Worm (Caenorhabditis elegans) whole organism, young adult: ENCODE results near the gene rpn-1.

Experiments used
- B0035.1 ChIP-seq: sonication (generic microtip); optimal IDR thresholded peaks from 2 replicates; lab custom pipeline; 2016; ENCODE audit warnings: missing genetic modification characterization, mild to moderate bottlenecking, missing compliant biosample characterization, missing genotype, missing genetic modification reagents
- B0261.1 ChIP-seq: sonication (generic microtip); optimal IDR thresholded peaks from 2 replicates; lab custom pipeline; 2016; ENCODE audit warnings: mild to moderate bottlenecking, missing genetic modification characterization, moderate library complexity, missing compliant biosample characterization
- C06A6.2 ChIP-seq: fragments of 200-800 bp; sonication (Bioruptor generic); conservative IDR thresholded peaks from 2 replicates; pipeline ENCODE4 v1.3.6; 2022; ENCODE audit warnings: missing genetic modification characterization, missing compliant biosample characterization
- C17E4.6 ChIP-seq: fragments of 200-800 bp; sonication (Bioruptor generic); IDR thresholded peaks from 2 replicates; pipeline ENCODE4 v1.3.6; 2022; ENCODE audit warnings: missing genetic modification reagents, missing genetic modification characterization, missing compliant biosample characterization
- F22D6.2 ChIP-seq: sonication (generic microtip); optimal IDR thresholded peaks from 2 replicates; lab custom pipeline; 2016; ENCODE audit warnings: mild to moderate bottlenecking, missing genetic modification characterization, missing compliant biosample characterization
- F23B12.7 ChIP-seq: sonication (generic microtip); optimal IDR thresholded peaks from 2 replicates; lab custom pipeline; 2017; ENCODE audit warnings: missing genetic modification characterization, mild to moderate bottlenecking, missing compliant biosample characterization, antibody characterized with exemption, moderate library complexity; ENCODE audit not compliant: insufficient read depth
- F33H1.4 ChIP-seq: fragments of 200-800 bp; sonication (Bioruptor generic); IDR thresholded peaks from 2 replicates; pipeline ENCODE4 v1.3.6; 2022; ENCODE audit warnings: missing genetic modification reagents, missing genetic modification characterization, missing compliant biosample characterization
- F49E8.2 ChIP-seq: sonication (generic microtip); optimal IDR thresholded peaks from 3 replicates; lab custom pipeline; 2017; ENCODE audit warnings: missing genetic modification characterization, mild to moderate bottlenecking, missing compliant biosample characterization, antibody characterized with exemption, moderate library complexity; ENCODE audit not compliant: insufficient read depth
- F57C9.4 ChIP-seq: sonication (generic microtip); optimal IDR thresholded peaks from 2 replicates; lab custom pipeline; 2017; ENCODE audit warnings: mild to moderate bottlenecking, missing genetic modification characterization, missing compliant biosample characterization
- K11D2.4 ChIP-seq: fragments of 200-800 bp; sonication (Bioruptor generic); IDR thresholded peaks from 2 replicates; pipeline ENCODE4 v1.3.6; 2022; ENCODE audit warnings: missing genetic modification reagents, missing genetic modification characterization, missing compliant biosample characterization
- T26A5.8 ChIP-seq: sonication (generic microtip); optimal IDR thresholded peaks from 2 replicates; lab custom pipeline; 2016; ENCODE audit warnings: missing genetic modification characterization, missing compliant biosample characterization
- aptf-2 ChIP-seq: fragments of 200-800 bp; sonication (Bioruptor generic); conservative IDR thresholded peaks from 2 replicates; pipeline ENCODE4 v1.3.6; 2022; ENCODE audit warnings: missing genetic modification reagents, missing genetic modification characterization, missing compliant biosample characterization
- atf-7 ChIP-seq: sonication (generic microtip); optimal IDR thresholded peaks from 2 replicates; lab custom pipeline; 2017; ENCODE audit warnings: mild to moderate bottlenecking, missing genetic modification characterization, missing compliant biosample characterization
- athp-1 ChIP-seq: sonication (generic microtip); optimal IDR thresholded peaks from 2 replicates; lab custom pipeline; 2017; ENCODE audit warnings: mild to moderate bottlenecking, missing genetic modification characterization, missing compliant biosample characterization
- attf-3 ChIP-seq: fragments of 200-800 bp; sonication (Bioruptor generic); conservative IDR thresholded peaks from 2 replicates; pipeline ENCODE4 v1.3.6; 2022; ENCODE audit warnings: missing genetic modification reagents, missing genetic modification characterization, missing compliant biosample characterization
- attf-6 ChIP-seq: fragments of 200-800 bp; sonication (Bioruptor generic); IDR thresholded peaks from 2 replicates; pipeline ENCODE4 v1.3.6; 2022; ENCODE audit warnings: missing genetic modification reagents, missing genetic modification characterization, missing compliant biosample characterization
- bed-2 ChIP-seq: fragments of 200-800 bp; sonication (Bioruptor generic); IDR thresholded peaks from 2 replicates; pipeline ENCODE4 v1.3.6; 2022; ENCODE audit warnings: missing genetic modification reagents, missing genetic modification characterization, missing compliant biosample characterization
- cebp-1 ChIP-seq, 2 experiments: fragments of 200-800 bp in 1 of 2; sonication (Bioruptor generic) in 1 of 2; sonication (generic microtip) in 1 of 2; IDR thresholded peaks in 1 of 2; optimal IDR thresholded peaks in 1 of 2; 2 replicates each; pipeline versions ENCODE4 v1.3.6 to Lab custom; 2017 to 2022; ENCODE audit warnings: missing compliant biosample characterization in 2 of 2, missing genetic modification characterization in 2 of 2, mild to moderate bottlenecking in 1 of 2, missing genetic modification reagents in 1 of 2, moderate library complexity in 1 of 2
- cebp-2 ChIP-seq: fragments of 200-800 bp; sonication (Bioruptor generic); IDR thresholded peaks from 2 replicates; pipeline ENCODE4 v1.3.6; 2022; ENCODE audit warnings: missing genetic modification characterization, missing compliant biosample characterization
- ceh-100 ChIP-seq: fragments of 200-800 bp; sonication (Bioruptor generic); IDR thresholded peaks from 2 replicates; pipeline ENCODE4 v1.3.6; 2022; ENCODE audit warnings: missing genetic modification reagents, missing genetic modification characterization, missing compliant biosample characterization
- ceh-40 ChIP-seq: fragments of 200-800 bp; sonication (Bioruptor generic); IDR thresholded peaks from 2 replicates; pipeline ENCODE4 v1.3.6; 2022; ENCODE audit warnings: missing genetic modification characterization, missing compliant biosample characterization
- ceh-91 ChIP-seq: fragments of 200-800 bp; sonication (Bioruptor generic); IDR thresholded peaks from 2 replicates; pipeline ENCODE4 v1.3.6; 2022; ENCODE audit warnings: missing genetic modification reagents, missing genetic modification characterization, missing compliant biosample characterization
- dpff-1 ChIP-seq: sonication (generic microtip); optimal IDR thresholded peaks from 2 replicates; lab custom pipeline; 2017; ENCODE audit warnings: mild to moderate bottlenecking, missing genetic modification characterization, missing compliant biosample characterization
- egl-44 ChIP-seq: fragments of 200-800 bp; sonication (Bioruptor generic); IDR thresholded peaks from 2 replicates; pipeline ENCODE4 v1.3.6; 2022; ENCODE audit warnings: missing genetic modification reagents, missing genetic modification characterization, missing compliant biosample characterization
- egrh-3 ChIP-seq: fragments of 200-800 bp; sonication (Bioruptor generic); IDR thresholded peaks from 2 replicates; pipeline ENCODE4 v1.3.6; 2022; ENCODE audit warnings: missing genetic modification reagents, missing genetic modification characterization, missing compliant biosample characterization
- ets-4 ChIP-seq: fragments of 200-800 bp; sonication (Bioruptor generic); optimal IDR thresholded peaks from 2 replicates; lab custom pipeline; 2018; ENCODE audit warnings: mild to moderate bottlenecking, missing genetic modification characterization, missing compliant biosample characterization
- him-1 ChIP-seq: sonication (generic microtip); optimal IDR thresholded peaks from 2 replicates; lab custom pipeline; 2016; ENCODE audit warnings: missing genotype, missing genetic modification reagents, missing genetic modification characterization, missing compliant biosample characterization
- hlh-12 ChIP-seq: sonication (generic microtip); optimal IDR thresholded peaks from 2 replicates; lab custom pipeline; 2016; ENCODE audit warnings: missing genetic modification characterization, missing compliant biosample characterization
- hmg-20 ChIP-seq: fragments of 200-800 bp; sonication (Bioruptor generic); IDR thresholded peaks from 2 replicates; pipeline ENCODE4 v1.3.6; 2022; ENCODE audit warnings: missing genetic modification reagents, missing genetic modification characterization, missing compliant biosample characterization
- hrde-1 ChIP-seq: sonication (generic microtip); optimal IDR thresholded peaks from 2 replicates; lab custom pipeline; 2016; ENCODE audit warnings: missing genetic modification characterization, mild to moderate bottlenecking, missing compliant biosample characterization, moderate library complexity, missing genotype, missing genetic modification reagents, borderline replicate concordance
- hsf-1 ChIP-seq: fragments of 200-800 bp; sonication (Bioruptor generic); IDR thresholded peaks from 2 replicates; pipeline ENCODE4 v1.3.6; 2022; ENCODE audit warnings: missing genetic modification reagents, missing genetic modification characterization, missing compliant biosample characterization
- lin-26 ChIP-seq: fragments of 200-800 bp; sonication (Bioruptor generic); IDR thresholded peaks from 2 replicates; pipeline ENCODE4 v1.3.6; 2022; ENCODE audit warnings: missing genetic modification reagents, missing genetic modification characterization, missing compliant biosample characterization
- lsl-1 ChIP-seq: fragments of 200-800 bp; sonication (Bioruptor generic); optimal IDR thresholded peaks from 2 replicates; lab custom pipeline; 2018; ENCODE audit warnings: mild to moderate bottlenecking, missing genetic modification characterization, moderate library complexity, missing compliant biosample characterization
- madf-3 ChIP-seq: fragments of 200-800 bp; sonication (Bioruptor generic); IDR thresholded peaks from 2 replicates; pipeline ENCODE4 v1.3.6; 2022; ENCODE audit warnings: missing genetic modification reagents, missing genetic modification characterization, missing compliant biosample characterization
- madf-6 ChIP-seq: fragments of 200-800 bp; sonication (Bioruptor generic); IDR thresholded peaks from 2 replicates; pipeline ENCODE4 v1.3.6; 2022; ENCODE audit warnings: missing genetic modification reagents, missing genetic modification characterization, missing compliant biosample characterization
- mxl-1 ChIP-seq: sonication (generic microtip); optimal IDR thresholded peaks from 2 replicates; lab custom pipeline; 2016; ENCODE audit warnings: missing genetic modification characterization, missing compliant biosample characterization
- nhr-120 ChIP-seq: fragments of 200-800 bp; sonication (Bioruptor generic); IDR thresholded peaks from 2 replicates; pipeline ENCODE4 v1.3.6; 2022; ENCODE audit warnings: missing genetic modification characterization, missing compliant biosample characterization
- nhr-179 ChIP-seq: sonication (generic microtip); optimal IDR thresholded peaks from 2 replicates; lab custom pipeline; 2016; ENCODE audit warnings: mild to moderate bottlenecking, missing genetic modification characterization, missing compliant biosample characterization
- nhr-27 ChIP-seq: fragments of 200-800 bp; sonication (Bioruptor generic); optimal IDR thresholded peaks from 2 replicates; lab custom pipeline; 2018; ENCODE audit warnings: mild to moderate bottlenecking, missing genetic modification characterization, moderate library complexity, missing compliant biosample characterization
- nhr-80 ChIP-seq: sonication (generic microtip); optimal IDR thresholded peaks from 2 replicates; lab custom pipeline; 2016; ENCODE audit warnings: missing genetic modification characterization, missing compliant biosample characterization
- pha-4 ChIP-seq: fragments of 150-350 bp; sonication (generic microtip); optimal IDR thresholded peaks from 2 replicates; lab custom pipeline; 2014; ENCODE audit warnings: missing biosample characterization, missing genetic modification reagents, missing genetic modification characterization
- sdz-38 ChIP-seq: sonication (generic microtip); optimal IDR thresholded peaks from 2 replicates; lab custom pipeline; 2016; ENCODE audit warnings: missing genotype, missing genetic modification characterization, missing compliant biosample characterization
- snpc-1.1 ChIP-seq: sonication (generic microtip); optimal IDR thresholded peaks from 2 replicates; lab custom pipeline; 2017; ENCODE audit warnings: missing genetic modification characterization, mild to moderate bottlenecking, missing compliant biosample characterization, antibody characterized with exemption, moderate library complexity, missing genotype, missing genetic modification reagents; ENCODE audit not compliant: insufficient read depth
- unc-62 ChIP-seq: fragments of 150-350 bp; optimal IDR thresholded peaks from 2 replicates; lab custom pipeline; 2014; ENCODE audit warnings: missing biosample characterization, missing genetic modification reagents, missing genetic modification characterization
- ztf-22 ChIP-seq: fragments of 200-800 bp; sonication (Bioruptor generic); optimal IDR thresholded peaks from 2 replicates; lab custom pipeline; 2018; ENCODE audit warnings: mild to moderate bottlenecking, missing genetic modification characterization, moderate library complexity, missing compliant biosample characterization
- ztf-25 ChIP-seq: fragments of 200-800 bp; sonication (Bioruptor generic); IDR thresholded peaks from 2 replicates; pipeline ENCODE4 v1.3.6; 2022; ENCODE audit warnings: missing genetic modification reagents, missing genetic modification characterization, missing compliant biosample characterization
- ztf-28 ChIP-seq: fragments of 200-800 bp; sonication (Bioruptor generic); IDR thresholded peaks from 2 replicates; pipeline ENCODE4 v1.3.6; 2022; ENCODE audit warnings: missing genetic modification reagents, missing genetic modification characterization, missing compliant biosample characterization
- ztf-6 ChIP-seq: fragments of 200-800 bp; sonication (Bioruptor generic); IDR thresholded peaks from 2 replicates; pipeline ENCODE4 v1.3.6; 2022; ENCODE audit warnings: missing genetic modification reagents, missing genetic modification characterization, missing compliant biosample characterization

Gene rpn-1

ce11 chrIV:6905947-6906489 is 3.7 kb downstream of the rpn-1 start, which contains the start of the genes T22D1.17 and T22D1.8 (continued):
- no peak for TF ChIP-seq athp-1
- peak; percentile 76 for TF ChIP-seq madf-6
- no peak for TF ChIP-seq him-1 (tag; lab: Kevin White, UChicago)
- no peak for TF ChIP-seq dpff-1 (tag; lab: Kevin White, UChicago)
- TF ChIP-seq ztf-6 = no peak
- no peak for TF ChIP-seq ceh-91
- TF ChIP-seq ztf-28 = no peak
- no peak for TF ChIP-seq pha-4
- TF ChIP-seq cebp-1 (GFP tag; IDR thresholded peaks at IDR 0.05; lab: Robert Waterston, UW) = no peak
- TF ChIP-seq cebp-1 (tag; optimal IDR thresholded peaks at IDR 0.05; lab: Kevin White, UChicago) = peak; percentile 39
- TF ChIP-seq nhr-80 = no peak
- TF ChIP-seq madf-3 (GFP tag; lab: Robert Waterston, UW) = 0 out of 2 replicates have a peak, but pooled peaks have one; percentile 48
- TF ChIP-seq ztf-25 (GFP tag; lab: Robert Waterston, UW) = no peak
- TF ChIP-seq unc-62 (GFP tag; lab: Kevin White, UChicago) = no peak
- no peak for TF ChIP-seq T26A5.8
- peak; percentile 9; the same call in 1 of the 2 replicates for TF ChIP-seq ceh-100
- no peak for TF ChIP-seq ztf-22 (GFP tag; lab: Kevin White, UChicago)
- peak; percentile 63 for TF ChIP-seq hrde-1 (tag; lab: Kevin White, UChicago)
- TF ChIP-seq aptf-2 (GFP tag; lab: Robert Waterston, UW) = no peak
- TF ChIP-seq F49E8.2 (tag; lab: Kevin White, UChicago) = peak; percentile 70
- no peak for TF ChIP-seq attf-6 (GFP tag; lab: Robert Waterston, UW)
- TF ChIP-seq F22D6.2 (tag; lab: Kevin White, UChicago) = no peak
- TF ChIP-seq ets-4 (GFP tag; lab: Kevin White, UChicago) = no peak
- TF ChIP-seq egrh-3 = no peak
- TF ChIP-seq lin-26 = peak; percentile 62; the same call in 1 of the 2 replicates
- peak; percentile 66 for TF ChIP-seq hsf-1 (GFP tag; lab: Robert Waterston, UW)
- TF ChIP-seq hlh-12 (tag; lab: Kevin White, UChicago) = no peak
- TF ChIP-seq F23B12.7 (tag; lab: Kevin White, UChicago) = no peak
- TF ChIP-seq B0261.1 (tag; lab: Kevin White, UChicago) = no peak
- TF ChIP-seq atf-7 = peak; percentile 9
- no peak for TF ChIP-seq ceh-40 (GFP tag; lab: Robert Waterston, UW)
- TF ChIP-seq K11D2.4 (GFP tag; lab: Robert Waterston, UW) = no peak
- no peak for TF ChIP-seq snpc-1.1 (tag; lab: Kevin White, UChicago)
- TF ChIP-seq mxl-1 (tag; lab: Kevin White, UChicago) = peak; percentile 10
- no peak for TF ChIP-seq F57C9.4 (tag; lab: Kevin White, UChicago)
- TF ChIP-seq nhr-120 (GFP tag; lab: Robert Waterston, UW) = 0 out of 2 replicates have a peak, but pooled peaks have one; percentile 26
- no peak for TF ChIP-seq nhr-27 (tag; lab: Kevin White, UChicago)
- peak; percentile 35; the same call in 1 of the 2 replicates for TF ChIP-seq F33H1.4 (GFP tag; lab: Robert Waterston, UW)
- no peak for TF ChIP-seq bed-2 (GFP tag; lab: Robert Waterston, UW)
- TF ChIP-seq egl-44 (GFP tag; lab: Robert Waterston, UW) = no peak
- no peak for TF ChIP-seq hmg-20 (GFP tag; lab: Robert Waterston, UW)
- no peak for TF ChIP-seq sdz-38
- TF ChIP-seq C06A6.2 (GFP tag; lab: Robert Waterston, UW) = no peak
- TF ChIP-seq cebp-2 (GFP tag; lab: Robert Waterston, UW) = no peak
- no peak for TF ChIP-seq B0035.1
- TF ChIP-seq C17E4.6 (GFP tag; lab: Robert Waterston, UW) = peak; percentile 44; the same call in 1 of the 2 replicates
- no peak for TF ChIP-seq attf-3 (GFP tag; lab: Robert Waterston, UW)
- TF ChIP-seq nhr-179 (tag; lab: Kevin White, UChicago) = no peak
- peak; percentile 18 for TF ChIP-seq lsl-1 (GFP tag; lab: Kevin White, UChicago)
